Worm (Caenorhabditis elegans) whole organism, late embryonic: ENCODE measurements around the gene W02D7.4.
A peak's percentile ranks its signal among the peaks of the same experiment; 100 is the strongest.

Experiments used
- C38D4.7 ChIP-seq: fragments of 200-800 bp; sonication (Bioruptor generic); optimal IDR thresholded peaks from 2 replicates; lab custom pipeline; 2018; ENCODE audit warnings: mild to moderate bottlenecking, missing genetic modification characterization, moderate library complexity, missing compliant biosample characterization
- K09A11.1 ChIP-seq: sonication (generic microtip); optimal IDR thresholded peaks from 2 replicates; lab custom pipeline; 2017; ENCODE audit warnings: antibody characterized with exemption, mild to moderate bottlenecking, missing genetic modification characterization, missing compliant biosample characterization; ENCODE audit not compliant: insufficient read depth
- ama-1 ChIP-seq: fragments of 150-350 bp; optimal IDR thresholded peaks from 2 replicates; lab custom pipeline; 2014
- ceh-18 ChIP-seq: sonication (generic microtip); optimal IDR thresholded peaks from 2 replicates; lab custom pipeline; 2016; ENCODE audit warnings: missing genetic modification characterization, missing compliant biosample characterization
- ceh-19 ChIP-seq: fragments of 200-800 bp; sonication (Bioruptor generic); optimal IDR thresholded peaks from 2 replicates; lab custom pipeline; 2018; ENCODE audit warnings: mild to moderate bottlenecking, missing genetic modification characterization, missing compliant biosample characterization
- ceh-22 ChIP-seq: sonication (generic microtip); optimal IDR thresholded peaks from 2 replicates; lab custom pipeline; 2017; ENCODE audit warnings: missing biosample characterization, missing genetic modification characterization
- ceh-24 ChIP-seq: sonication (generic microtip); optimal IDR thresholded peaks from 2 replicates; lab custom pipeline; 2016; ENCODE audit warnings: mild to moderate bottlenecking, missing genetic modification characterization, missing compliant biosample characterization
- ceh-31 ChIP-seq: sonication (generic microtip); optimal IDR thresholded peaks from 2 replicates; lab custom pipeline; 2016; ENCODE audit warnings: missing genetic modification characterization, missing compliant biosample characterization
- ceh-45 ChIP-seq: fragments of 200-800 bp; sonication (Bioruptor generic); IDR thresholded peaks from 2 replicates; pipeline ENCODE4 v1.3.6; 2022; ENCODE audit warnings: missing genetic modification reagents, missing genetic modification characterization, missing compliant biosample characterization
- ceh-48 ChIP-seq: sonication (generic microtip); optimal IDR thresholded peaks from 2 replicates; lab custom pipeline; 2016; ENCODE audit warnings: missing genetic modification characterization, inconsistent platforms, missing compliant biosample characterization
- ceh-6 ChIP-seq: fragments of 200-800 bp; sonication (Bioruptor generic); optimal IDR thresholded peaks from 2 replicates; lab custom pipeline; 2018; ENCODE audit warnings: mild to moderate bottlenecking, missing genetic modification characterization, missing compliant biosample characterization
- dve-1 ChIP-seq: sonication (generic microtip); optimal IDR thresholded peaks from 2 replicates; lab custom pipeline; 2017; ENCODE audit warnings: antibody characterized with exemption, mild to moderate bottlenecking, missing genetic modification characterization, missing compliant biosample characterization
- elt-2 ChIP-seq: sonication (generic microtip); optimal IDR thresholded peaks from 2 replicates; lab custom pipeline; 2016; ENCODE audit warnings: missing genetic modification reagents, missing genetic modification characterization, missing compliant biosample characterization
- elt-4 ChIP-seq: sonication (generic microtip); optimal IDR thresholded peaks from 2 replicates; lab custom pipeline; 2016; ENCODE audit warnings: missing genetic modification characterization, missing compliant biosample characterization
- eyg-1 ChIP-seq: sonication (generic microtip); optimal IDR thresholded peaks from 2 replicates; lab custom pipeline; 2016; ENCODE audit warnings: missing genotype, missing genetic modification characterization, missing compliant biosample characterization
- fkh-6 ChIP-seq: sonication (generic microtip); optimal IDR thresholded peaks from 2 replicates; lab custom pipeline; 2016; ENCODE audit warnings: missing genetic modification characterization, missing compliant biosample characterization
- gmeb-2 ChIP-seq: sonication (generic microtip); optimal IDR thresholded peaks from 2 replicates; lab custom pipeline; 2016; ENCODE audit warnings: missing genetic modification characterization, inconsistent platforms, missing compliant biosample characterization
- hlh-13 ChIP-seq: fragments of 200-800 bp; sonication (Bioruptor generic); optimal IDR thresholded peaks from 2 replicates; lab custom pipeline; 2018; ENCODE audit warnings: mild to moderate bottlenecking, missing genetic modification characterization, missing compliant biosample characterization
- hlh-8 ChIP-seq: sonication (generic microtip); optimal IDR thresholded peaks from 2 replicates; lab custom pipeline; 2016; ENCODE audit warnings: missing genotype, missing genetic modification characterization, missing compliant biosample characterization
- lin-11 ChIP-seq: fragments of 200-800 bp; sonication (Bioruptor generic); optimal IDR thresholded peaks from 2 replicates; lab custom pipeline; 2018; ENCODE audit warnings: mild to moderate bottlenecking, missing genetic modification characterization, missing compliant biosample characterization
- nhr-11 ChIP-seq: fragments of 150-350 bp; optimal IDR thresholded peaks from 2 replicates; lab custom pipeline; 2014; ENCODE audit warnings: missing biosample characterization, missing genetic modification characterization
- pax-1 ChIP-seq: fragments of 150-350 bp; optimal IDR thresholded peaks from 2 replicates; lab custom pipeline; 2014; ENCODE audit warnings: missing biosample characterization, missing genetic modification characterization
- pha-4 ChIP-seq: fragments of 150-350 bp; optimal IDR thresholded peaks from 2 replicates; lab custom pipeline; 2018; ENCODE audit warnings: missing biosample characterization, missing genetic modification reagents, missing genetic modification characterization
- pqm-1 ChIP-seq: sonication (generic microtip); optimal IDR thresholded peaks from 2 replicates; lab custom pipeline; 2016; ENCODE audit warnings: missing genetic modification characterization, missing compliant biosample characterization
- rnt-1 ChIP-seq: sonication (generic microtip); optimal IDR thresholded peaks from 2 replicates; lab custom pipeline; 2016; ENCODE audit warnings: missing genetic modification characterization, missing compliant biosample characterization
- sox-2 ChIP-seq: fragments of 200-800 bp; sonication (Bioruptor generic); IDR thresholded peaks from 2 replicates; pipeline ENCODE4 v1.3.6; 2022; ENCODE audit warnings: missing genetic modification reagents, missing genetic modification characterization, missing compliant biosample characterization
- unc-42 ChIP-seq: sonication (generic microtip); optimal IDR thresholded peaks from 2 replicates; lab custom pipeline; 2016; ENCODE audit warnings: missing genotype, missing genetic modification characterization, missing compliant biosample characterization
- unc-86 ChIP-seq: sonication (generic microtip); optimal IDR thresholded peaks from 2 replicates; lab custom pipeline; 2016; ENCODE audit warnings: missing genetic modification characterization, missing compliant biosample characterization

Gene W02D7.4

DNA sequence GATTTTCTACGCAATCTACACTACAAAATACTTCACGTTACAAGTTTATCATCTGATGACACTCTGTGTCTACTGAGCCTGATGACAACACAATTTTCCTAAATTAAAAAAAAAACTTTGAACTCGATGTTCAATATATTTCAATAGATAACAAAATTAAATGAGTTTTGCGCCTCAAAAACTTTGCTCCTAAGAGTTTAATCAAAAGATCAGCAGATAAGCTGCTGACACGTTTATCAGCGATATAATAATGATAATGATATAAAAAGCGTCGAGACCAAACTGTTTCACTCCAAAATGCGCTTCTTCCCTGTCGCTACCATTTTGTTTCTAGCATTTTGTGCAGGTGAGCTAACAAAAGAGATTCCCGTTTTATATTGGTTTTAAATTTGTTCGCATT is 10.3 kb upstream of the W02D7.4 start, which contains the start of gene clec-218:
Gene clec-218, plus strand, starts transcription at position 262 of the 400 bp plus-strand sequence.
- TF ChIP-seq eyg-1 (tag; lab: Kevin White, UChicago) (no peak), lin-11 (tag; lab: Kevin White, UChicago) (no peak), ama-1 (lab: Kevin White, UChicago) (no peak)

DNA sequence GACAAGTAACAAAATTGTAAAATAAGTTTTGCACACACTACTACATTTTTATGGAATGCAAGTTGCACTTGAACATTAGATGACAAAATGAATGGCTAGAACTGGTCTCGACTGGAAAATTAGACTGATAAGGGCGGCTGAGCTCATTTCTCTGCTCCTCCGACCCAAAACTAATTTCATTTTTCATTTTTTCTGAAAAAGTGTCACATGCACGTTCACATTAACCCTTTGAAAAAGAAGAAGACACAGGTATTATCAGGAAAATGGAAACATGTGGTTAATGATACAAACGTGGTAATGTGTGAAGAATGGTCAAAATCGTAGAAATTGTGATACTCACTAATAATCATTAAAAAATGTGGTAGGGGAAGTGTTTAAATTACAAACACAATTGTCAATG is 9.6 kb upstream of the W02D7.4 start:
- TF ChIP-seq ceh-31 (tag; lab: Kevin White, UChicago) (no peak), lin-11 (tag; lab: Kevin White, UChicago) (no peak), pha-4 (tag; lab: Kevin White, UChicago) (no peak), sox-2 (GFP tag; lab: Robert Waterston, UW) (no peak), pqm-1 (no peak), elt-4 (no peak), ceh-24 (tag; lab: Kevin White, UChicago) (no peak), hlh-8 (no peak), dve-1 (tag; lab: Kevin White, UChicago) (no peak), unc-42 (no peak), ceh-22 (tag; lab: Kevin White, UChicago) (no peak), fkh-6 (tag; lab: Kevin White, UChicago) (no peak), hlh-13 (no peak), ceh-18 (tag; lab: Kevin White, UChicago) (no peak), ceh-6 (GFP tag; lab: Kevin White, UChicago) (no peak), gmeb-2 (tag; lab: Kevin White, UChicago) (no peak), nhr-11 (tag; lab: Kevin White, UChicago) (no peak), ceh-48 (tag; lab: Kevin White, UChicago) (no peak)
- TF ChIP-seq, all 69 proteins: peak for 0

DNA sequence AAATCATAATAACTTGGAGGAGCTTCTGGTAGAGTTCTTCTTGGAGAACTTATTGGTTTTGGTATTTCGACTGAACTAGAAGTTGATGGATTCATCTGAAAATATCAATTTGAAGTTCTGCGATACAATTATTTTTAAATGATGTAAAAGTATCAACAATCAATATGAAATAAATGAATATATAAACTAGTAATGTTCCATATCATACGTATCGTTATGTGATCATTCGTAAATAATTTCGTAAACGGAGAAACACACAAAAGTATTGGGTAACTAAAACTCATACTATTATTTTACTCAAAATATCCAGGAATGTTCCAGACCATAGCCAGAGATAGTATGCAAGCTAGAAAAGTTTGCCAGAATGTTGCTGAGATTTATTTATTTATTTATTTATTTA is 9.0 kb upstream of the W02D7.4 start, which contains the start of gene W02D7.8:
Gene W02D7.8, minus strand, starts transcription at position 101 of the 400 bp plus-strand sequence.
- TF ChIP-seq K09A11.1 (no peak), ceh-45 (GFP tag; lab: Robert Waterston, UW) (no peak), nhr-11 (tag; lab: Kevin White, UChicago) (no peak), unc-86 (tag; lab: Kevin White, UChicago) (no peak), C38D4.7 (GFP tag; lab: Kevin White, UChicago) (no peak)

DNA sequence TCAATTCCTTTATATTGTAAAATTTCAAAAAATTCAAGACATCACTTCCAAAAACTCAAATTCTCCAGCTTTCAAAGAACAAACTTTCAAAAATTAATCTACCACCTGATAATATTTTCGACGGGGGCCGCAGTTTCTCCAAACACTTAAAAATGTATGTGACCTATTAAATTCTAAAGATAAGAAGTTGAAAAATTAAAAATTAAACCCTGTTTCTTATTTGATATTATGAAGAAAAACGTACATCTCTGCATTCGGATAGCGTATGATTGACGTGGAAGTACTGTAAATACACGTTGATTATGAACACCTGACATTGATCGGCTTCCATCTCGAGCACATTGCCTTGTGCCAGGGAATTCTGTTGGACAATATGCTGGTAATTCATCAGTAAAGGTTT is 8.5 kb upstream of the W02D7.4 start:
- TF ChIP-seq elt-4 = no peak
- TF ChIP-seq, all 69 proteins: peak for 0

DNA sequence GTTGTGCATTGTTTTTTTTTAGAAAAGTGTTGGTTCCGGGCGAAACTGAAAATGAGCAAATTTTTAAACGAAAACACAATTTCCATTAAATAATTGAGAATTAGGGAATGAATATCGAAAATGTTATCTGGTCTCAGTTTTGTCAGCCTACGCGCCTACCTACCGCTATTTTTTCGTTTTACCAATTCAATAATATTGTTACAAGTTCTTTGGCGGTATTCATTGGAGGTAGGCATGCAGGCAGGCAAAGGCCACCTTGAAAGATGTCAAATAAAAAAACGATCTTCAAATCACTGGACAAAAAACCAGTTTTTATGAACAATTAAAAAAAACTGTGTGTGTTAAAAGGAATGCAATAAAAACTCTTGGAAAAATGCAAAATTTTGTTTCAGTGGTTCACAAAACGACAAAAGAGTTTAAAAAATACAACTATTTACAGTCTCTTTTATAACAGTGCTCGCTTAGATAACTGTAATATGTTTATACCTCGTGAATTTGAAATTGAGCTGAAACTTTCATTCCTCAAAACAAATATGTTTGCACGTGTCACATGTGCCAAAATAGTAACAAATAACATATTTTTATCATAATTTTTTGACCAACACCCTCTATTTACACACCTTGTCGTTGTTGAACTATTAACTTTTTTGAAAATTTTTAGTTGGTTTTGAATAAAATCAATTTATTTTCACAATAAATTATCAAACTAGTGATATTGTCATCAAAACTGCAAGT is 7.2 kb upstream of the W02D7.4 start, which contains the start of gene W02D7.11:
Gene W02D7.11, minus strand, starts transcription at position 51 of the 735 bp plus-strand sequence.
- no peak for TF ChIP-seq unc-86 (tag; lab: Kevin White, UChicago)
- no peak for TF ChIP-seq ceh-19
- TF ChIP-seq pax-1 (tag; lab: Kevin White, UChicago) = no peak
- TF ChIP-seq sox-2 (GFP tag; lab: Robert Waterston, UW) = no peak
- no peak for TF ChIP-seq rnt-1 (tag; lab: Kevin White, UChicago)
- no peak for TF ChIP-seq nhr-11 (tag; lab: Kevin White, UChicago)

DNA sequence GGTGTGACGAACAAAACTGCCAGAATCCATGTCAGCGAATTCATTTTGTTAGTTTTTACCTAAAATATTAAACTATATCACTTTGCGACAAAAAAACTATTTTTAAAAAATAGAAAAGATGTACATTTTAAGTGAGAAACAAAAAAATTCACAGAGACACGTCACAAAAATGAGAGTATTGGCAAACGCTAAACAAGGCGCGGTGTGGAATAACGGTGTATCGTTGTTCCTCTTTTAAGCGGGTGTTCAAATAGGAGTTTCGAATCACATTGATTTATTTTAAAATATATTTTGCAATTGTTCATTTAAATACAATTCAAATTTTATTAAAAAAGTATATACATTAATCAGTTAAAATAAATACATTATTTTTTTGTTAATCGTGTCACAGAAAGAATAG is 5.1 kb upstream of the W02D7.4 start, which contains the start of gene sel-9:
Gene sel-9, minus strand, starts transcription at position 59 of the 400 bp plus-strand sequence.
- TF ChIP-seq elt-2 (tag; lab: Kevin White, UChicago) (peak; percentile 6), sox-2 (GFP tag; lab: Robert Waterston, UW) (no peak)
